Worm (Caenorhabditis elegans) whole organism, midembryonic: Measurements from ENCODE around the gene T28F3.5.

Source experiments
- T22C8.4 ChIP-seq: fragments of 200-800 bp; sonication (Bioruptor generic); IDR thresholded peaks from 2 replicates; pipeline ENCODE4 v1.3.6; 2022; ENCODE audit warnings: missing genetic modification characterization, missing compliant biosample characterization
- cog-1 ChIP-seq: sonication (generic microtip); optimal IDR thresholded peaks from 2 replicates; lab custom pipeline; 2016; ENCODE audit warnings: missing genetic modification characterization, missing compliant biosample characterization
- klf-2 ChIP-seq: fragments of 200-800 bp; sonication (Bioruptor generic); conservative IDR thresholded peaks from 2 replicates; pipeline ENCODE4 v1.3.6; 2022; ENCODE audit warnings: missing genetic modification reagents, missing genetic modification characterization, missing compliant biosample characterization
- ref-1 ChIP-seq: fragments of 200-800 bp; sonication (Bioruptor generic); conservative IDR thresholded peaks from 2 replicates; pipeline ENCODE4 v1.3.6; 2022; ENCODE audit warnings: missing genetic modification reagents, missing genetic modification characterization, missing compliant biosample characterization
- tab-1 ChIP-seq: fragments of 200-800 bp; sonication (Bioruptor generic); IDR thresholded peaks from 2 replicates; pipeline ENCODE4 v1.3.6; 2022; ENCODE audit warnings: missing genetic modification characterization, missing compliant biosample characterization
- ztf-29 ChIP-seq: fragments of 200-800 bp; sonication (Bioruptor generic); IDR thresholded peaks from 2 replicates; pipeline ENCODE4 v1.3.6; 2022; ENCODE audit warnings: missing genetic modification reagents, missing genetic modification characterization, missing compliant biosample characterization

- TF ChIP-seq T22C8.4 (GFP tag; lab: Robert Waterston, UW) (no peak), ref-1 (GFP tag; lab: Robert Waterston, UW) (no peak), cog-1 (tag; lab: Kevin White, UChicago) (no peak), tab-1 (GFP tag; lab: Robert Waterston, UW) (no peak), ztf-29 (GFP tag; lab: Robert Waterston, UW) (no peak), klf-2 (GFP tag; lab: Robert Waterston, UW) (no peak)
Observed at ce11 chrIV:17277459-17278173, 17.0 kb upstream of the T28F3.5 start.
